Worm (Caenorhabditis elegans) whole organism, late embryonic: ENCODE data around the gene dach-1.

Source experiments
- ceh-2 ChIP-seq: sonication (generic microtip); optimal IDR thresholded peaks from 2 replicates; lab custom pipeline; 2016; ENCODE audit warnings: missing genotype, missing genetic modification characterization, missing compliant biosample characterization
- elt-2 ChIP-seq: sonication (generic microtip); optimal IDR thresholded peaks from 2 replicates; lab custom pipeline; 2016; ENCODE audit warnings: missing genetic modification reagents, missing genetic modification characterization, missing compliant biosample characterization
- hlh-30 ChIP-seq: sonication (generic microtip); optimal IDR thresholded peaks from 2 replicates; lab custom pipeline; 2017; ENCODE audit warnings: antibody characterized with exemption, missing genetic modification characterization, missing compliant biosample characterization; ENCODE audit not compliant: insufficient read depth
- hlh-6 ChIP-seq: sonication (generic microtip); optimal IDR thresholded peaks from 2 replicates; lab custom pipeline; 2016; ENCODE audit warnings: missing genotype, missing genetic modification characterization, missing compliant biosample characterization
- lin-11 ChIP-seq: fragments of 200-800 bp; sonication (Bioruptor generic); optimal IDR thresholded peaks from 2 replicates; lab custom pipeline; 2018; ENCODE audit warnings: mild to moderate bottlenecking, missing genetic modification characterization, missing compliant biosample characterization
- pha-4 ChIP-seq: fragments of 150-350 bp; optimal IDR thresholded peaks from 2 replicates; lab custom pipeline; 2018; ENCODE audit warnings: missing biosample characterization, missing genetic modification reagents, missing genetic modification characterization
- tbx-2 ChIP-seq: sonication (generic microtip); optimal IDR thresholded peaks from 2 replicates; lab custom pipeline; 2016; ENCODE audit warnings: missing genetic modification characterization, missing compliant biosample characterization
- ttx-3 ChIP-seq: sonication (generic microtip); optimal IDR thresholded peaks from 2 replicates; lab custom pipeline; 2016; ENCODE audit warnings: missing genetic modification reagents, missing genetic modification characterization, missing compliant biosample characterization

DNA sequence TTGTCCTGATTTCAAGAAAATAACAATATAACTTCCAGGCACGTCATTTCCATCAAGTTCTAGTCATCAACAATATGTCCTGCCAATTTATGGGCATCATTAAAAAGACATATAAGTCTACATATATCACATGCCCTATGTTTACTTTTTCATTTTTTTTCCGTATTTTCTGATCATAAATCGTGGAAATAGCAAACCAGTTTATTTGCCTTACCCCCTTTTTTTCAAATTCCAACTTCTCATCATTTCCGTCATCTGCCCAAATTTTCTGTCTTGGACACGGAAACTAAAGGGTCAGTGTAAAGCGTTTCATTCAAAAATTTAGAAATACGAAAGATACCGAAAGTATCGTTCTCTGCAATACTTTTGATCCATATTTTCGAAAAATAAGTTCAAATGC, 42.5 kb downstream of the dach-1 start:
- no peak for TF ChIP-seq hlh-30 (tag; lab: Kevin White, UChicago)
- TF ChIP-seq lin-11, result no peak
- TF ChIP-seq tbx-2 (tag; lab: Kevin White, UChicago), result no peak
- TF ChIP-seq ttx-3 (tag; lab: Kevin White, UChicago), result no peak
- TF ChIP-seq ceh-2 (tag; lab: Kevin White, UChicago), result no peak
- TF ChIP-seq pha-4, result no peak
- TF ChIP-seq hlh-6 (tag; lab: Kevin White, UChicago), result no peak
- no peak for TF ChIP-seq elt-2
